Fruit fly (Drosophila melanogaster) whole organism, wandering third instar larva: ENCODE results near the gene kri.

ENCODE experiments used
- GATAd ChIP-seq: sonication (Bioruptor generic); optimal IDR thresholded peaks from 2 replicates; lab custom pipeline; 2016; ENCODE audit warnings: missing biosample characterization, missing genetic modification characterization
- Rel ChIP-seq, 2 experiments: fragments of 200-800 bp; sonication (Bioruptor generic) in 1 of 2; optimal IDR thresholded peaks; 2 replicates in 1 of 2; 3 replicates in 1 of 2; lab custom pipeline; 2016 to 2019; ENCODE audit warnings: mild to moderate bottlenecking in 2 of 2, missing biosample characterization in 2 of 2, missing genetic modification characterization in 2 of 2, moderate library complexity in 1 of 2
- Vsx2 ChIP-seq: fragments of 200-300, 225-300 bp; sonication (Bioruptor generic); optimal IDR thresholded peaks from 2 replicates; lab custom pipeline; 2018; ENCODE audit warnings: missing biosample characterization, missing genetic modification characterization; ENCODE audit not compliant: partially characterized antibody
- dsf ChIP-seq: sonication (Bioruptor generic); optimal IDR thresholded peaks from 2 replicates; lab custom pipeline; 2016; ENCODE audit warnings: missing biosample characterization, missing genetic modification characterization, borderline replicate concordance
- tai ChIP-seq: sonication (Bioruptor generic); optimal IDR thresholded peaks from 2 replicates; lab custom pipeline; 2016; ENCODE audit warnings: missing biosample characterization, missing genetic modification characterization

dm6 chr3L:5813016-5813415, 2.2 kb downstream of the kri start, which contains the start of gene mad2:
- no peak for TF ChIP-seq tai (GFP tag; lab: Kevin White, UChicago)
- TF ChIP-seq dsf: no peak
- TF ChIP-seq GATAd (GFP tag; lab: Kevin White, UChicago): no peak
- TF ChIP-seq Vsx2: no peak
- TF ChIP-seq Rel (GFP tag; optimal IDR thresholded peaks at IDR 0.05; lab: Kevin White, UChicago): no peak
- no peak for TF ChIP-seq Rel (tag; optimal IDR thresholded peaks at IDR 0.05; lab: Kevin White, UChicago)
